Worm (Caenorhabditis elegans): Measurements from ENCODE around the gene rfip-2.

rfip-2 gene

DNA sequence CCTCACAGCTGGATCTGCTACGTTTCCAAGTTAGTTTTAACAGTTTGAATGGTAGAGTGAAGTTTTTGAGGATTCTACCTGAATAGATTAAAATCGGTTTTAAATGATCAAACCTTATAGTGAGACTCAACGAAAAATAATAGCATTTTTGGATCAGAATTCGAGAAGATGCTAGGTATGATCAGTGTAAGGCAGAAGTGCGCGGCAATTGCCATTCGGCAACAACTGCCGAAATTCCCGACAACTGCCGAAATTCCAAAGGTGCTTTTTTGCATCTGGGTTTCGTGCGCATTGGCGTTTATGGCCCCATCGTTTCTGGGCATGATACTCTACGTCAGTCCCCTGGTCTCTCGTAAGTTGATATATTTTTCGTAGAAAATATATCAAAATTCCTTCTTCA, 40.1 kb upstream of the rfip-2 start, which contains the start of gene T02H6.6:
Gene T02H6.6 (plus strand): TSS at position 301 of the 400 bp plus-strand sequence.
- TF ChIP-seq nhr-237 (tag; optimal IDR thresholded peaks at IDR 0.05) (no peak), nhr-10 (tag; optimal IDR thresholded peaks at IDR 0.05) (no peak), nhr-6 (tag; optimal IDR thresholded peaks at IDR 0.05) (no peak), ZK546.5 (tag; optimal IDR thresholded peaks at IDR 0.05) (no peak), ama-1 (optimal IDR thresholded peaks at IDR 0.05) (no peak), zag-1 (tag; optimal IDR thresholded peaks at IDR 0.05) (no peak), egl-27 (tag; optimal IDR thresholded peaks at IDR 0.05) (no peak), nhr-12 (tag; optimal IDR thresholded peaks at IDR 0.05) (no peak), ztf-4 (tag; optimal IDR thresholded peaks at IDR 0.05) (no peak), sma-3 (GFP tag; optimal IDR thresholded peaks at IDR 0.05) (no peak)

DNA sequence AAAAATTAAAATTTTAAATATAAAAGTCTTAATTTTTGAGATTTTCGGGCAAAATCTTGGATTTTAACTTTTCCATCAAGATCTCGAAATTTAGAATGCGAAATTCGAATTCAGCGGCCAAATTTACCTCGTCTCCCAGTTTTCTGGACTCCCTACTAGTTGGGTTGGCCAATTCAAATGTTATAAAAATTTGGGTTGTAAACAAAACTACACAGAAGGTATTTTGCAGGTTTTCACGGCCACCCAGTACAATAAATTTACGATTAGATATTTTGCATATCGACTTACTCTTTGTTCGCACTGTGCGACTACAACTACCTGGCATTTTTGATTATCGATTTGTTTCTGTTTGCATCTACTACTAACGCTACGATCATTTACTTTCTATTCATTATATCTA, 38.8 kb upstream of the rfip-2 start, which contains the start of gene T02H6.5:
Gene T02H6.5 (plus strand): TSS at position 301 of the 400 bp plus-strand sequence.
- TF ChIP-seq ztf-11 (tag; optimal IDR thresholded peaks at IDR 0.05): no peak
- no peak for TF ChIP-seq lin-13 (GFP tag; optimal IDR thresholded peaks at IDR 0.05)
- no peak for TF ChIP-seq mbf-1 (tag; optimal IDR thresholded peaks at IDR 0.05)
- no peak for TF ChIP-seq mab-5 (tag; optimal IDR thresholded peaks at IDR 0.05)
- TF ChIP-seq elt-1 (tag; optimal IDR thresholded peaks at IDR 0.05): no peak
- TF ChIP-seq nhr-25 (tag; optimal IDR thresholded peaks at IDR 0.05): no peak
- TF ChIP-seq sem-4 (tag; optimal IDR thresholded peaks at IDR 0.05): no peak
- no peak for TF ChIP-seq unc-39 (tag; optimal IDR thresholded peaks at IDR 0.05)
- TF ChIP-seq nhr-23 (tag; optimal IDR thresholded peaks at IDR 0.05): no peak
- TF ChIP-seq R02D3.7 (tag; optimal IDR thresholded peaks at IDR 0.05): no peak
- no peak for TF ChIP-seq crh-2 (tag; optimal IDR thresholded peaks at IDR 0.05)
- no peak for TF ChIP-seq sma-9 (GFP tag; optimal IDR thresholded peaks at IDR 0.05)
- no peak for TF ChIP-seq sma-9 (tag; optimal IDR thresholded peaks at IDR 0.05)
- TF ChIP-seq Y55F3AM.14 (GFP tag; optimal IDR thresholded peaks at IDR 0.05): no peak
- no peak for TF ChIP-seq C34F6.9 (tag; optimal IDR thresholded peaks at IDR 0.05)
- no peak for TF ChIP-seq nhr-237 (tag; optimal IDR thresholded peaks at IDR 0.05)

DNA sequence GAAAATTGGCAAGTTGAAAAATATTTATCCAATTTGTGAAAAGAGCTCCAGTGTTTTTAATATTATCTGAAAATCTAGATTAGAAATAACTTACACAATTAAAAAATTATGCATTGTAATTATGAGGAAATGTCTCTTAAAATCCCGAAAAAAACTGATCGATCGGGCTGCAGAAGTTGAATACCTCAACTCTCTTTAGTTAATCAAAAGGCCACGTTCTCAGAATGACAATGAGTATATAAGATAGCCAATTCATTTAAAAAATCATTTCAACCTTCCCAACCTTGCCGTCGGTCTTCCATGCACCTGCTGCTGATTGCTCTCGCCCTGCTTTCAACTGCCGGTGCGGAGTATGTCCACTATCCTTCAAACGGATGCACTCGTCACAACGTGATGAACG, 33.8 kb upstream of the rfip-2 start, which contains the start of gene T02H6.4:
Gene T02H6.4 (plus strand): TSS at position 301 of the 400 bp plus-strand sequence.
- no peak for TF ChIP-seq nhr-6 (tag; optimal IDR thresholded peaks at IDR 0.05)
- TF ChIP-seq dmd-4 (tag; optimal IDR thresholded peaks at IDR 0.05): no peak
- TF ChIP-seq sma-3 (GFP tag; optimal IDR thresholded peaks at IDR 0.05): no peak
- no peak for TF ChIP-seq ztf-4 (tag; optimal IDR thresholded peaks at IDR 0.05)
- TF ChIP-seq nhr-23 (tag; optimal IDR thresholded peaks at IDR 0.05): no peak

- TF ChIP-seq egl-27 (tag; optimal IDR thresholded peaks at IDR 0.05) (no peak), unc-55 (GFP tag; optimal IDR thresholded peaks at IDR 0.05) (no peak), R02D3.7 (tag; optimal IDR thresholded peaks at IDR 0.05) (no peak), mdl-1 (tag; optimal IDR thresholded peaks at IDR 0.05) (no peak), nhr-11 (tag; optimal IDR thresholded peaks at IDR 0.05) (no peak), lin-39 (tag; optimal IDR thresholded peaks at IDR 0.05) (no peak), F13H6.1 (tag; optimal IDR thresholded peaks at IDR 0.05) (no peak), zag-1 (tag; optimal IDR thresholded peaks at IDR 0.05) (no peak), ceh-82 (tag; optimal IDR thresholded peaks at IDR 0.05) (no peak), skn-1 (tag; optimal IDR thresholded peaks at IDR 0.05) (no peak), unc-39 (tag; optimal IDR thresholded peaks at IDR 0.05) (no peak)
Observed at ce11 chrII:691550-691949, 32.0 kb upstream of the rfip-2 start, which contains the start of gene T02H6.3. Gene T02H6.3, plus strand, starts transcription at chrII:691850.

ce11 chrII:701025-701370, 22.6 kb upstream of the rfip-2 start, which contains the start of gene T02H6.11:
Gene T02H6.11, minus strand, starts transcription at chrII:701125.
- no peak for TF ChIP-seq mab-5 (tag; optimal IDR thresholded peaks at IDR 0.05)
- TF ChIP-seq ceh-82 (tag; optimal IDR thresholded peaks at IDR 0.05): no peak
- TF ChIP-seq sma-3 (GFP tag; optimal IDR thresholded peaks at IDR 0.05): no peak
- no peak for TF ChIP-seq elt-1 (tag; optimal IDR thresholded peaks at IDR 0.05)

Measured in whole organism, L2 larva.